Worm (Caenorhabditis elegans) whole organism, L4 larva: ENCODE measurements around the gene T03F6.4.
A peak's percentile ranks its signal among the peaks of the same experiment; 100 is the strongest.

ENCODE experiments used
- F10B5.3 ChIP-seq: sonication (generic microtip); optimal IDR thresholded peaks from 2 replicates; lab custom pipeline; 2016; ENCODE audit warnings: mild to moderate bottlenecking, missing genetic modification characterization, missing compliant biosample characterization
- F37D6.2 ChIP-seq: sonication (generic microtip); optimal IDR thresholded peaks from 2 replicates; lab custom pipeline; 2016; ENCODE audit warnings: mild to moderate bottlenecking, missing genetic modification characterization, missing compliant biosample characterization
- F49E8.2 ChIP-seq: sonication (generic microtip); optimal IDR thresholded peaks from 2 replicates; lab custom pipeline; 2016; ENCODE audit warnings: missing compliant biosample characterization, mild to moderate bottlenecking, missing genetic modification characterization, borderline replicate concordance
- T26A8.4 ChIP-seq: fragments of 200-800 bp; sonication (Bioruptor generic); IDR thresholded peaks from 2 replicates; pipeline ENCODE4 v1.3.6; 2022; ENCODE audit warnings: missing genetic modification characterization, missing compliant biosample characterization
- Y105C5A.15 ChIP-seq: fragments of 200-800 bp; sonication (Bioruptor generic); IDR thresholded peaks from 2 replicates; pipeline ENCODE4 v1.3.6; 2022; ENCODE audit warnings: missing genetic modification characterization, missing compliant biosample characterization
- Y5F2A.4 ChIP-seq: fragments of 200-800 bp; sonication (Bioruptor generic); optimal IDR thresholded peaks from 2 replicates; lab custom pipeline; 2018; ENCODE audit warnings: mild to moderate bottlenecking, missing genetic modification characterization, missing compliant biosample characterization
- Y75B8A.6 ChIP-seq: fragments of 200-800 bp; sonication (Bioruptor generic); IDR thresholded peaks from 2 replicates; pipeline ENCODE4 v1.3.6; 2022; ENCODE audit warnings: missing genetic modification reagents, missing genetic modification characterization, missing compliant biosample characterization
- aha-1 ChIP-seq: fragments of 150-350 bp; peaks from one replicate; lab custom pipeline; 2014; ENCODE audit warnings: missing biosample characterization, missing genetic modification characterization
- ama-1 ChIP-seq: fragments of 150-350 bp; optimal IDR thresholded peaks from 2 replicates; lab custom pipeline; 2014; ENCODE audit warnings: inconsistent platforms, mixed read lengths
- arid-1 ChIP-seq: fragments of 200-800 bp; sonication (Bioruptor generic); conservative IDR thresholded peaks from 2 replicates; pipeline ENCODE4 v1.3.6; 2022; ENCODE audit warnings: missing genetic modification reagents, missing genetic modification characterization, missing compliant biosample characterization
- ceh-20 ChIP-seq: fragments of 200-800 bp; sonication (Bioruptor generic); IDR thresholded peaks from 2 replicates; pipeline ENCODE4 v1.3.6; 2022; ENCODE audit warnings: missing genetic modification reagents, missing genetic modification characterization, missing compliant biosample characterization
- ceh-28 ChIP-seq: fragments of 150-350 bp; optimal IDR thresholded peaks from 2 replicates; lab custom pipeline; 2014; ENCODE audit warnings: missing biosample characterization, missing genetic modification reagents, missing genetic modification characterization
- ceh-62 ChIP-seq: sonication (generic microtip); optimal IDR thresholded peaks from 2 replicates; lab custom pipeline; 2017; ENCODE audit warnings: missing biosample characterization, missing genetic modification characterization
- cey-2 ChIP-seq: sonication (generic microtip); optimal IDR thresholded peaks from 3 replicates; lab custom pipeline; 2017; ENCODE audit warnings: missing genetic modification characterization, mild to moderate bottlenecking, missing compliant biosample characterization, antibody characterized with exemption, borderline replicate concordance; ENCODE audit not compliant: insufficient read depth
- daf-16 ChIP-seq, 3 experiments: sonication (generic microtip); optimal IDR thresholded peaks; 2 replicates each; lab custom pipeline; 2016 to 2017; ENCODE audit warnings: missing genetic modification characterization in 3 of 3, missing genetic modification reagents in 3 of 3, mild to moderate bottlenecking in 2 of 3, missing compliant biosample characterization in 2 of 3, missing biosample characterization in 1 of 3, moderate library complexity in 1 of 3
- daf-8 ChIP-seq: fragments of 200-800 bp; sonication (Bioruptor generic); IDR thresholded peaks from 2 replicates; pipeline ENCODE4 v1.3.6; 2022; ENCODE audit warnings: missing genetic modification characterization, missing compliant biosample characterization
- dmd-9 ChIP-seq: fragments of 200-800 bp; sonication (Bioruptor generic); IDR thresholded peaks from 2 replicates; pipeline ENCODE4 v1.3.6; 2022; ENCODE audit warnings: missing genetic modification reagents, missing genetic modification characterization, missing compliant biosample characterization
- egl-27 ChIP-seq: sonication (generic microtip); optimal IDR thresholded peaks from 3 replicates; lab custom pipeline; 2017; ENCODE audit warnings: missing biosample characterization, missing genetic modification reagents, missing genetic modification characterization
- egl-43 ChIP-seq: fragments of 200-800 bp; sonication (Bioruptor generic); IDR thresholded peaks from 2 replicates; pipeline ENCODE4 v1.3.6; 2022; ENCODE audit warnings: missing genetic modification reagents, missing genetic modification characterization, missing compliant biosample characterization
- gei-8 ChIP-seq: fragments of 200-800 bp; sonication (Bioruptor generic); optimal IDR thresholded peaks from 2 replicates; lab custom pipeline; 2018; ENCODE audit warnings: mild to moderate bottlenecking, missing genetic modification characterization, missing compliant biosample characterization
- hif-1 ChIP-seq, 2 experiments: sonication (generic microtip); optimal IDR thresholded peaks; 2 replicates each; lab custom pipeline; 2016 to 2017; ENCODE audit warnings: missing compliant biosample characterization in 2 of 2, missing genetic modification characterization in 2 of 2, missing genetic modification reagents in 2 of 2, missing genotype in 2 of 2, mild to moderate bottlenecking in 1 of 2
- hlh-11 ChIP-seq: fragments of 200-800 bp; sonication (Bioruptor generic); optimal IDR thresholded peaks from 2 replicates; lab custom pipeline; 2018; ENCODE audit warnings: mild to moderate bottlenecking, missing genetic modification characterization, missing compliant biosample characterization
- hlh-30 ChIP-seq: sonication (generic microtip); optimal IDR thresholded peaks from 2 replicates; lab custom pipeline; 2017; ENCODE audit warnings: antibody characterized with exemption, mild to moderate bottlenecking, missing genetic modification characterization, missing compliant biosample characterization; ENCODE audit not compliant: insufficient read depth
- lin-1 ChIP-seq: fragments of 200-800 bp; sonication (Bioruptor generic); IDR thresholded peaks from 2 replicates; pipeline ENCODE4 v1.3.6; 2022; ENCODE audit warnings: missing genetic modification reagents, missing genetic modification characterization, missing compliant biosample characterization
- lin-13 ChIP-seq: fragments of 150-350 bp; optimal IDR thresholded peaks from 2 replicates; lab custom pipeline; 2014; ENCODE audit warnings: missing biosample characterization, missing genetic modification reagents, missing genetic modification characterization
- lin-38 ChIP-seq: fragments of 200-800 bp; sonication (Bioruptor generic); IDR thresholded peaks from 2 replicates; pipeline ENCODE4 v1.3.6; 2022; ENCODE audit warnings: missing genetic modification reagents, missing genetic modification characterization, missing compliant biosample characterization
- lir-3 ChIP-seq: sonication (generic microtip); optimal IDR thresholded peaks from 2 replicates; lab custom pipeline; 2016; ENCODE audit warnings: mild to moderate bottlenecking, missing genetic modification characterization, missing compliant biosample characterization
- madf-5 ChIP-seq, 2 experiments: fragments of 200-800 bp; sonication (Bioruptor generic); IDR thresholded peaks; 2 replicates each; pipeline ENCODE4 v1.3.6; 2022; ENCODE audit warnings: missing compliant biosample characterization in 2 of 2, missing genetic modification characterization in 2 of 2
- mdl-1 ChIP-seq, 2 experiments: fragments of 150-350 bp in 1 of 2; sonication (generic microtip) in 1 of 2; optimal IDR thresholded peaks; 2 replicates each; lab custom pipeline; 2014 to 2017; ENCODE audit warnings: missing biosample characterization in 2 of 2, missing genetic modification characterization in 2 of 2
- mep-1 ChIP-seq: fragments of 150-350 bp; sonication (generic microtip); optimal IDR thresholded peaks from 3 replicates; lab custom pipeline; 2014; ENCODE audit warnings: missing biosample characterization, missing genetic modification characterization
- mxl-3 ChIP-seq: fragments of 200-800 bp; sonication (Bioruptor generic); optimal IDR thresholded peaks from 2 replicates; lab custom pipeline; 2018; ENCODE audit warnings: mild to moderate bottlenecking, missing genetic modification characterization, missing compliant biosample characterization
- nhr-10 ChIP-seq: fragments of 150-350 bp; optimal IDR thresholded peaks from 2 replicates; lab custom pipeline; 2014; ENCODE audit warnings: missing biosample characterization, missing genetic modification characterization
- nhr-237 ChIP-seq: sonication (generic microtip); optimal IDR thresholded peaks from 2 replicates; lab custom pipeline; 2017; ENCODE audit warnings: missing biosample characterization, missing genetic modification characterization
- nhr-41 ChIP-seq: fragments of 200-800 bp; sonication (Bioruptor generic); IDR thresholded peaks from 2 replicates; pipeline ENCODE4 v1.3.6; 2022; ENCODE audit warnings: missing genetic modification reagents, missing genetic modification characterization, missing compliant biosample characterization
- nhr-48 ChIP-seq: sonication (generic microtip); optimal IDR thresholded peaks from 2 replicates; lab custom pipeline; 2016; ENCODE audit warnings: mild to moderate bottlenecking, missing genetic modification characterization, missing compliant biosample characterization
- nhr-77 ChIP-seq: fragments of 150-350 bp; optimal IDR thresholded peaks from 2 replicates; lab custom pipeline; 2014; ENCODE audit warnings: missing biosample characterization, missing genetic modification characterization
- php-3 ChIP-seq: fragments of 200-800 bp; sonication (Bioruptor generic); IDR thresholded peaks from 2 replicates; pipeline ENCODE4 v1.3.6; 2022; ENCODE audit warnings: missing genetic modification reagents, missing genetic modification characterization, missing compliant biosample characterization
- pqm-1 ChIP-seq: sonication (generic microtip); optimal IDR thresholded peaks from 2 replicates; lab custom pipeline; 2017; ENCODE audit warnings: missing biosample characterization, missing genetic modification characterization
- saeg-2 ChIP-seq: fragments of 200-800 bp; sonication (Bioruptor generic); IDR thresholded peaks from 2 replicates; pipeline ENCODE4 v1.3.6; 2022; ENCODE audit warnings: missing genetic modification reagents, missing genetic modification characterization, missing compliant biosample characterization
- vab-7 ChIP-seq: fragments of 200-800 bp; sonication (Bioruptor generic); IDR thresholded peaks from 2 replicates; pipeline ENCODE4 v1.3.6; 2022; ENCODE audit warnings: missing genetic modification reagents, missing genetic modification characterization, missing compliant biosample characterization
- zfp-3 ChIP-seq: fragments of 200-800 bp; sonication (Bioruptor generic); conservative IDR thresholded peaks from 2 replicates; pipeline ENCODE4 v1.3.6; 2022; ENCODE audit warnings: missing genetic modification reagents, missing genetic modification characterization, missing compliant biosample characterization
- ztf-7 ChIP-seq: fragments of 150-350 bp; optimal IDR thresholded peaks from 2 replicates; lab custom pipeline; 2014; ENCODE audit warnings: missing biosample characterization, missing genetic modification characterization

Gene T03F6.4

DNA sequence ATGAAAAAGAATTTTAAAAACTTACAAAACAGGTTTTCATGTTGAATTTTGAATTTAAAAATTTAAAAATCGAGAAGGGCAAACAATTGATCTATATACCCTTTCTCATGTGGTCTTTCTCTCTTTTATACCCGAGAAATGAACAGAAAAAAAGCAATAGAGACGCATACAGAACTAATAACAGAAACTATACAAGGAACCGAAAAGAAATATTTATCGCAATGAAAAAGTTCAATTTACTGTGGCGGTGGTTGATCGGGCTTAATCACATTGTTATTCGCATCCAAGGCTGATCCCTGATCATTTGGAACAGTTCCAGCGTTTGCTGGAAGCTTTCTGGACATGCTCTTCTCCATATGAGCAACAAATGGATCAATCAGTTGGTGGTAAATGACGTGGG is 7.7 kb upstream of the T03F6.4 start, which contains the start of gene T03F6.10:
Gene T03F6.10, minus strand, starts transcription at position 101 of the 400 bp plus-strand sequence.
- TF ChIP-seq aha-1 (tag; lab: Kevin White, UChicago) (peak; percentile 44), Y105C5A.15 (GFP tag; lab: Robert Waterston, UW) (no peak), T26A8.4 (no peak)

DNA sequence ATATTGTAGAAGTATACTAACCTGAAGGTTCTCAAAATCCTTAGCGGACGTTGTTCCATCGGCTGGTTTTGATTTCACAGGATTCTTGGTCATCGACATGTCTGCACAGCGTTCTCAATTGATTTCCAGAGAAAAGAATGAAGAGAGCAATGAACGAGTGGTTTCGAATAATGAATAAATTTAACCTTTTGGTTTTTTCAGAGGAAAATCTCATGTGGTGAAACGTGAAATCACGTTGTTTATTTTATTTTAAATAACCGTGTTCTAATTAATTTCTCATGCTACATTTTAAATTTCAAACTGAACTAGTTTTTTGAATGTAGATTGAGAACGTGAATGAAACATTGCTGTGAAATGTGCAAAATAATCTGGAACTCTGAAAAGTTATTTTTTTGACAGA is 5.8 kb upstream of the T03F6.4 start, which contains the start of gene T03F6.6:
Gene T03F6.6, minus strand, starts transcription at position 101 of the 400 bp plus-strand sequence.
- no peak for TF ChIP-seq T26A8.4

DNA sequence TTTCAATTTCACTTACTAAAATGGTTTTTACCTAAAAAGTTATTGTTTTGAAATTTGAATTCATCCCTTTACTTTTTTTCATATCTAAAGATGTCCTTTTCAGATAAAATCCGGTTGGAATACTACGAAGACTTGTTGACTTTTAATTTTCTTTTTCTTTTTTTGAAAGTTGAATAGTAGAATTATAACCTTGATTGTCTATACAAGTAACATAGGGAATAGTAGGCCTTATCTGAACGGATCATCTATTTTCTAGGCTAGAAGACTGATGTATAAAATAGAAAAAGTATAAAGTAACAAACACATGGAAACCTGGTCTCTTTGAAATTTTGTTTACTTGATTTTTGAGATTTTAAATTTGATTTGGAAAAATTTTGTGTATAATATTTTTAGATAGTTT is 5.1 kb upstream of the T03F6.4 start:
- TF ChIP-seq F49E8.2 (tag; lab: Kevin White, UChicago) (no peak), ztf-7 (tag; lab: Kevin White, UChicago) (no peak), nhr-10 (tag; lab: Kevin White, UChicago) (no peak), saeg-2 (GFP tag; lab: Robert Waterston, UW) (no peak), ceh-20 (GFP tag; lab: Robert Waterston, UW) (no peak), ama-1 (no peak), lir-3 (tag; lab: Kevin White, UChicago) (no peak), egl-43 (GFP tag; lab: Robert Waterston, UW) (no peak), cey-2 (no peak), F37D6.2 (tag; lab: Kevin White, UChicago) (no peak)

DNA sequence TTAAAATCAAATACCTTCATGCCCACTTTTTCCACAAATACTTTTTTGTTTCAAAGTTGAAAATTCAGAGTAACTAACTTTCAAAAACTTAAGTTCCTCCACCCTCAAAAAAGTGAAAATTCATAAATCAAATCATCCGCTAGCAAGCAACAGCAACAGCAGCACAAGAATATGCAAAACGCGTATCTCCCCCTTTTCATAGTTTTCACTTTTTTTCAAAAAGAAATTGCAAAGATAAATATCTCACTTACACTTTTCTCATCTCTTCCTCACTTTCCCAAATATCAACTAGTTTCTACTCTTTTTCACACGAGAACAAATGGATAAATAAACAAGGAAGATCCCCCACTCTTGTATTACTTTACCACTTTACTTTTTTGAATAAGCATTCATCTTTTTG is 4.3 kb upstream of the T03F6.4 start:
- TF ChIP-seq egl-43 (GFP tag; lab: Robert Waterston, UW) (no peak), dmd-9 (no peak), daf-8 (GFP tag; lab: Robert Waterston, UW) (no peak), mdl-1 (tag; optimal IDR thresholded peaks at IDR 0.05; lab: Kevin White, UChicago) (no peak), hlh-11 (tag; lab: Kevin White, UChicago) (no peak), mxl-3 (GFP tag; lab: Kevin White, UChicago) (no peak), cey-2 (no peak), ceh-62 (no peak)
- TF ChIP-seq, all 104 proteins: peak for 0

DNA sequence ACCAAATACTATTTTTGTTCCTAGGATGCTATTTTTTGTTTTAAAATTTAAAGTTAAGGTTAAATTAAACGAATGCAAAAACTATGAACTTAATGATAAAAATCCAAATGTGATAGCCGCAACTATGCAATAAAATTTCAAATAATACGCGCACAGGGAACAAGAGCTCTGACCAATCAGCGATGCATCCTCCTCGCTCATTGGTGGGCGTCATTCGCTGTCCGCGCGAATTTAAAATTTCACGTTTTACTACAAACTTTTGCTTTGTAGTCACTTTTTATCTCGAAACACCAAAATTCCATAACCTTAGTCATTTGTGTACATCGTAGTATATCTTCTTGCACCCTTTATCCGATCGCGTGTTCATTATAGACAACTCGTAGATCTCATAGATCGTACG is 2.8 kb upstream of the T03F6.4 start:
- TF ChIP-seq gei-8 (no peak), hif-1 (tag; optimal IDR thresholded peaks at IDR 0.05; lab: Kevin White, UChicago) (no peak), cey-2 (no peak), Y5F2A.4 (no peak), hlh-30 (tag; lab: Kevin White, UChicago) (no peak), lin-38 (GFP tag; lab: Robert Waterston, UW) (no peak), Y75B8A.6 (no peak), mdl-1 (tag; optimal IDR thresholded peaks at IDR 0.05; lab: Kevin White, UChicago) (no peak), lin-1 (GFP tag; lab: Robert Waterston, UW) (no peak), nhr-41 (GFP tag; lab: Robert Waterston, UW) (no peak), nhr-237 (tag; lab: Kevin White, UChicago) (no peak), dmd-9 (no peak), mep-1 (tag; lab: Kevin White, UChicago) (no peak), egl-27 (no peak)

DNA sequence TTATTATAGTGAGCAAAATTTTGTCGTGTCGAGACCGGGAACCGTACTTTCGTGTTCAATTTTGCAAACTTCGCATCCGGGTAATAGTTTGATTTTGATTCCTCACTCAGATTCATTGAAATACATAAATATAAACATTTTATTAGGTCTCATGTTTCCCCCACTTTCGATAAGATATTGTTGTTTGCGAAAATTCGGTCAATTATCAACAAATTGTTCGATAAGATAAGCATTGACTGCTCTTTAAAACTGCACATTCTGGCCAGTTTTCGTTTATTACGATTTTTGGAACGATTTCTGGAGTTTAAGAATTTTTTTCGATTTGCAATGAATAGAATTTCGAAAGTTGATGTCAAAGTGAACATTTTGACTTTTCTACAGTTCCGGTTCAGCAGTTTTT is 2.7 kb downstream of the T03F6.4 start:
- no peak for TF ChIP-seq madf-5 (GFP tag; IDR thresholded peaks at IDR 0.05; lab: Robert Waterston, UW)
- no peak for TF ChIP-seq lin-13
- TF ChIP-seq daf-16 (GFP tag; optimal IDR thresholded peaks at IDR 0.05; lab: Kevin White, UChicago): no peak
- peak; percentile 89 for TF ChIP-seq daf-16 (tag; optimal IDR thresholded peaks at IDR 0.05; lab: Kevin White, UChicago)
- no peak for TF ChIP-seq daf-8 (GFP tag; lab: Robert Waterston, UW)
- no peak for TF ChIP-seq vab-7 (GFP tag; lab: Robert Waterston, UW)
- TF ChIP-seq pqm-1 (tag; lab: Kevin White, UChicago): peak; percentile 60
- no peak for TF ChIP-seq saeg-2 (GFP tag; lab: Robert Waterston, UW)
- no peak for TF ChIP-seq ceh-28
- no peak for TF ChIP-seq F37D6.2 (tag; lab: Kevin White, UChicago)
- TF ChIP-seq nhr-41 (GFP tag; lab: Robert Waterston, UW): no peak
- TF ChIP-seq F10B5.3 (tag; lab: Kevin White, UChicago): no peak
- TF ChIP-seq egl-27: no peak
- TF ChIP-seq arid-1 (GFP tag; lab: Robert Waterston, UW): no peak
- TF ChIP-seq nhr-77 (tag; lab: Kevin White, UChicago): no peak
- peak; percentile 66; the same call in 1 of the 2 replicates for TF ChIP-seq php-3 (GFP tag; lab: Robert Waterston, UW)
- no peak for TF ChIP-seq nhr-48 (tag; lab: Kevin White, UChicago)
- TF ChIP-seq zfp-3 (GFP tag; lab: Robert Waterston, UW): no peak
- no peak for TF ChIP-seq ceh-20 (GFP tag; lab: Robert Waterston, UW)
